Fruit fly (Drosophila melanogaster) whole organism, adult: ENCODE data around the gene Bin1.

Source experiments
- CG11617 ChIP-seq: fragments of 200-800 bp; sonication (Bioruptor generic); optimal IDR thresholded peaks from 2 replicates; lab custom pipeline; 2017; ENCODE audit warnings: mild to moderate bottlenecking, missing biosample characterization, missing genetic modification reagents, missing genetic modification characterization
- CG12768 ChIP-seq: fragments of 200-800 bp; sonication (Bioruptor generic); optimal IDR thresholded peaks from 2 replicates; lab custom pipeline; 2017; ENCODE audit warnings: missing biosample characterization, missing genetic modification characterization, mild to moderate bottlenecking, moderate library complexity, missing genetic modification reagents
- CG14711 ChIP-seq: fragments of 200-800 bp; sonication (Bioruptor generic); optimal IDR thresholded peaks from 2 replicates; lab custom pipeline; 2018; ENCODE audit warnings: missing biosample characterization, mild to moderate bottlenecking, missing genetic modification characterization, moderate library complexity
- CG1620 ChIP-seq: fragments of 200-800 bp; sonication (Bioruptor generic); optimal IDR thresholded peaks from 2 replicates; lab custom pipeline; 2016; ENCODE audit warnings: missing biosample characterization, missing genetic modification characterization
- CG33017 ChIP-seq: fragments of 200-800 bp; sonication (Bioruptor generic); optimal IDR thresholded peaks from 2 replicates; lab custom pipeline; 2018; ENCODE audit warnings: missing biosample characterization, mild to moderate bottlenecking, missing genetic modification characterization, moderate library complexity
- CG5204 ChIP-seq: fragments of 200-800 bp; sonication (Bioruptor generic); optimal IDR thresholded peaks from 2 replicates; lab custom pipeline; 2016; ENCODE audit warnings: missing biosample characterization, missing genetic modification characterization
- CG7045 ChIP-seq: fragments of 200-800 bp; sonication (Bioruptor generic); optimal IDR thresholded peaks from 2 replicates; lab custom pipeline; 2017; ENCODE audit warnings: missing biosample characterization, mild to moderate bottlenecking, missing genetic modification characterization
- CG7101 ChIP-seq: fragments of 200-800 bp; sonication (Bioruptor generic); optimal IDR thresholded peaks from 2 replicates; lab custom pipeline; 2018; ENCODE audit warnings: missing biosample characterization, mild to moderate bottlenecking, missing genetic modification characterization, moderate library complexity
- Clk ChIP-seq: fragments of 200-800 bp; sonication (Bioruptor generic); optimal IDR thresholded peaks from 2 replicates; lab custom pipeline; 2017; ENCODE audit warnings: missing biosample characterization, missing genetic modification characterization
- Crg-1 ChIP-seq: fragments of 200-800 bp; sonication (Bioruptor generic); optimal IDR thresholded peaks from 2 replicates; lab custom pipeline; 2016; ENCODE audit warnings: missing biosample characterization, missing genetic modification characterization
- Hr96 ChIP-seq: fragments of 200-800 bp; sonication (Bioruptor generic); optimal IDR thresholded peaks from 2 replicates; lab custom pipeline; 2016; ENCODE audit warnings: missing biosample characterization, missing genetic modification characterization
- Mnt ChIP-seq: fragments of 200-800 bp; sonication (Bioruptor generic); optimal IDR thresholded peaks from 2 replicates; lab custom pipeline; 2016; ENCODE audit warnings: missing biosample characterization, mild to moderate bottlenecking, missing genetic modification characterization
- bab1 ChIP-seq: fragments of 200-800 bp; sonication (Bioruptor generic); optimal IDR thresholded peaks from 3 replicates; lab custom pipeline; 2019; ENCODE audit warnings: missing biosample characterization, mild to moderate bottlenecking, missing genetic modification characterization, moderate library complexity
- cic ChIP-seq: fragments of 200-800 bp; sonication (Bioruptor generic); optimal IDR thresholded peaks from 2 replicates; lab custom pipeline; 2017; ENCODE audit warnings: missing biosample characterization, mild to moderate bottlenecking, missing genetic modification characterization, moderate library complexity
- cnc ChIP-seq, 2 experiments: fragments of >200 bp; optimal IDR thresholded peaks; 2 replicates each; lab custom pipeline; 2017
- kay ChIP-seq: fragments of 200-800 bp; sonication (Bioruptor generic); peaks from one replicate; lab custom pipeline; 2016; ENCODE audit warnings: missing biosample characterization, missing genetic modification characterization, borderline replicate concordance
- ovo ChIP-seq: fragments of 200-800 bp; sonication (Bioruptor generic); optimal IDR thresholded peaks from 2 replicates; lab custom pipeline; 2016; ENCODE audit warnings: missing biosample characterization, missing genetic modification characterization
- pad ChIP-seq: fragments of 200-800 bp; sonication (Bioruptor generic); optimal IDR thresholded peaks from 3 replicates; lab custom pipeline; 2017; ENCODE audit warnings: missing biosample characterization, missing genetic modification characterization, mild to moderate bottlenecking, moderate library complexity, missing genetic modification reagents
- tj ChIP-seq: fragments of 200-800 bp; sonication (Bioruptor generic); optimal IDR thresholded peaks from 3 replicates; lab custom pipeline; 2017; ENCODE audit warnings: missing biosample characterization, mild to moderate bottlenecking, missing genetic modification characterization, moderate library complexity
- toe ChIP-seq: fragments of 200-800 bp; sonication (Bioruptor generic); optimal IDR thresholded peaks from 2 replicates; lab custom pipeline; 2016; ENCODE audit warnings: missing biosample characterization, missing genetic modification characterization

Gene Bin1

dm6 chr3R:16230080-16230670 lies 40.8 kb upstream of the Bin1 start:
- no peak for TF ChIP-seq ovo (GFP tag; lab: Kevin White, UChicago)
- no peak for TF ChIP-seq Clk (GFP tag; lab: Kevin White, UChicago)
- peak; percentile 95 for TF ChIP-seq kay (GFP tag; lab: Kevin White, UChicago)
- no peak for TF ChIP-seq toe (GFP tag; lab: Kevin White, UChicago)
- TF ChIP-seq Hr96 (GFP tag; lab: Kevin White, UChicago) = no peak
- peak; percentile 96 for TF ChIP-seq cic
- TF ChIP-seq CG11617 (GFP tag; lab: Kevin White, UChicago) = no peak
- TF ChIP-seq CG12768 (GFP tag; lab: Kevin White, UChicago) = peak; percentile 29
- TF ChIP-seq Mnt (GFP tag; lab: Kevin White, UChicago) = peak; percentile 25
- no peak for TF ChIP-seq CG33017 (tag; lab: Kevin White, UChicago)
- no peak for TF ChIP-seq CG7101 (tag; lab: Kevin White, UChicago)
- no peak for TF ChIP-seq CG14711 (tag; lab: Kevin White, UChicago)
- TF ChIP-seq cnc (optimal IDR thresholded peaks at IDR 0.05; lab: Kevin White, UChicago) = peak in 1 of 2 experiments; percentile 4
- no peak for TF ChIP-seq bab1 (GFP tag; lab: Kevin White, UChicago)
- no peak for TF ChIP-seq CG5204 (GFP tag; lab: Kevin White, UChicago)
- no peak for TF ChIP-seq pad
- TF ChIP-seq Crg-1 = no peak
- no peak for TF ChIP-seq CG7045 (GFP tag; lab: Kevin White, UChicago)
- TF ChIP-seq CG1620 (GFP tag; lab: Kevin White, UChicago) = no peak
- TF ChIP-seq tj (GFP tag; lab: Kevin White, UChicago) = peak; percentile 4

dm6 chr3R:16228719-16229704 lies 39.6 kb upstream of the Bin1 start:
- peak; percentile 44 for TF ChIP-seq tj (GFP tag; lab: Kevin White, UChicago)
- peak; percentile 70 for TF ChIP-seq kay (GFP tag; lab: Kevin White, UChicago)
- peak; percentile 56 for TF ChIP-seq cic
- no peak for TF ChIP-seq Clk (GFP tag; lab: Kevin White, UChicago)
- no peak for TF ChIP-seq pad
- TF ChIP-seq Mnt (GFP tag; lab: Kevin White, UChicago) = peak; percentile 74

- no peak for TF ChIP-seq cic
Observed at dm6 chr3R:16227074-16227473, 37.7 kb upstream of the Bin1 start.

- TF ChIP-seq CG1620 (GFP tag; lab: Kevin White, UChicago) (no peak), CG7045 (GFP tag; lab: Kevin White, UChicago) (peak; percentile 1), CG14711 (tag; lab: Kevin White, UChicago) (peak; percentile 85), Crg-1 (no peak)
Observed at dm6 chr3R:16225760-16226159, 36.4 kb upstream of the Bin1 start.

- TF ChIP-seq CG14711 (tag; lab: Kevin White, UChicago) (no peak), CG33017 (tag; lab: Kevin White, UChicago) (no peak), kay (GFP tag; lab: Kevin White, UChicago) (no peak), CG7101 (tag; lab: Kevin White, UChicago) (no peak), toe (GFP tag; lab: Kevin White, UChicago) (no peak), Hr96 (GFP tag; lab: Kevin White, UChicago) (no peak), cnc (optimal IDR thresholded peaks at IDR 0.05; lab: Kevin White, UChicago) (no peak), Mnt (GFP tag; lab: Kevin White, UChicago) (no peak), Crg-1 (no peak), tj (GFP tag; lab: Kevin White, UChicago) (no peak), CG11617 (GFP tag; lab: Kevin White, UChicago) (no peak), bab1 (GFP tag; lab: Kevin White, UChicago) (no peak), cic (no peak), Clk (GFP tag; lab: Kevin White, UChicago) (no peak), CG12768 (GFP tag; lab: Kevin White, UChicago) (no peak), ovo (GFP tag; lab: Kevin White, UChicago) (no peak), CG5204 (GFP tag; lab: Kevin White, UChicago) (no peak), pad (no peak)
Observed at dm6 chr3R:16225351-16225750, 36.0 kb upstream of the Bin1 start, which contains the start of gene tara. Gene tara, plus strand, starts transcription at chr3R:16225651.

dm6 chr3R:16224415-16225165 lies 35.2 kb upstream of the Bin1 start:
- TF ChIP-seq pad (peak; percentile 72), Clk (GFP tag; lab: Kevin White, UChicago) (peak; percentile 83), cnc (optimal IDR thresholded peaks at IDR 0.05; lab: Kevin White, UChicago) (no peak), Crg-1 (peak; percentile 73), toe (GFP tag; lab: Kevin White, UChicago) (peak; percentile 57), CG33017 (tag; lab: Kevin White, UChicago) (peak; percentile 94), Mnt (GFP tag; lab: Kevin White, UChicago) (peak; percentile 61), tj (GFP tag; lab: Kevin White, UChicago) (peak; percentile 99), CG1620 (GFP tag; lab: Kevin White, UChicago) (peak; percentile 37), CG7045 (GFP tag; lab: Kevin White, UChicago) (peak; percentile 95), Hr96 (GFP tag; lab: Kevin White, UChicago) (peak; percentile 90), CG12768 (GFP tag; lab: Kevin White, UChicago) (peak; percentile 89), cic (peak; percentile 85), CG7101 (tag; lab: Kevin White, UChicago) (peak; percentile 95), bab1 (GFP tag; lab: Kevin White, UChicago) (peak; percentile 91), CG5204 (GFP tag; lab: Kevin White, UChicago) (peak; percentile 91), kay (GFP tag; lab: Kevin White, UChicago) (peak; percentile 91), ovo (GFP tag; lab: Kevin White, UChicago) (peak; percentile 33), CG14711 (tag; lab: Kevin White, UChicago) (peak; percentile 89), CG11617 (GFP tag; lab: Kevin White, UChicago) (peak; percentile 92)
